Worm (Caenorhabditis elegans): ENCODE data around the gene bec-1.

ce11 chrIV:5649073-5649583 lies 15.1 kb downstream of the bec-1 start, which contains the start of gene csn-5:
- TF ChIP-seq nhr-71 (tag; optimal IDR thresholded peaks at IDR 0.05) (no peak), aly-2 (tag; optimal IDR thresholded peaks at IDR 0.05) (no peak), ets-5 (GFP tag; IDR thresholded peaks at IDR 0.05) (no peak), aha-1 (tag; optimal IDR thresholded peaks at IDR 0.05) (no peak), ztf-11 (tag; optimal IDR thresholded peaks at IDR 0.05) (no peak), fkh-10 (GFP tag; optimal IDR thresholded peaks at IDR 0.05) (no peak), snpc-4 (tag; optimal IDR thresholded peaks at IDR 0.05) (no peak), lin-13 (GFP tag; optimal IDR thresholded peaks at IDR 0.05) (no peak), lsy-2 (tag; optimal IDR thresholded peaks at IDR 0.05) (no peak), efl-1 (optimal IDR thresholded peaks at IDR 0.05) (peak in 1 of 2 experiments; percentile 46), efl-1 (GFP tag; optimal IDR thresholded peaks at IDR 0.05 in 1 of 2) (peak; percentile 26 to 27), Y116A8C.19 (tag; optimal IDR thresholded peaks at IDR 0.05; ENCODE audit: borderline replicate concordance) (no peak), grh-1 (GFP tag; IDR thresholded peaks at IDR 0.05) (no peak), mdl-1 (tag; optimal IDR thresholded peaks at IDR 0.05) (no peak), ama-1 (optimal IDR thresholded peaks at IDR 0.05) (no peak)
